Worm (Caenorhabditis elegans) whole organism, L1 larva: ENCODE data around the gene F11C7.2.

Experiments
- C34B4.2 ChIP-seq: sonication (generic microtip); optimal IDR thresholded peaks from 2 replicates; lab custom pipeline; 2017; ENCODE audit warnings: mild to moderate bottlenecking, missing genetic modification characterization, missing compliant biosample characterization
- aha-1 ChIP-seq: fragments of 150-350 bp; optimal IDR thresholded peaks from 2 replicates; lab custom pipeline; 2014; ENCODE audit warnings: missing biosample characterization, missing genetic modification characterization
- aly-2 ChIP-seq: fragments of 150-350 bp; optimal IDR thresholded peaks from 2 replicates; lab custom pipeline; 2014; ENCODE audit warnings: missing biosample characterization, missing genetic modification characterization
- blmp-1 ChIP-seq: fragments of 150-350 bp; optimal IDR thresholded peaks from 2 replicates; lab custom pipeline; 2014; ENCODE audit warnings: missing biosample characterization, missing genetic modification characterization
- ceh-90 ChIP-seq: sonication (generic microtip); optimal IDR thresholded peaks from 2 replicates; lab custom pipeline; 2016; ENCODE audit warnings: missing genetic modification characterization, missing compliant biosample characterization
- ces-1 ChIP-seq: fragments of 150-350 bp; optimal IDR thresholded peaks from 2 replicates; lab custom pipeline; 2014; ENCODE audit warnings: missing biosample characterization, missing genetic modification reagents, missing genetic modification characterization
- dpl-1 ChIP-seq, 3 experiments: fragments of 150-350 bp in 2 of 3; sonication (generic microtip) in 1 of 3; optimal IDR thresholded peaks; 2 replicates each; lab custom pipeline; 2014 to 2017; ENCODE audit warnings: missing biosample characterization in 3 of 3, missing genetic modification characterization in 3 of 3, missing genetic modification reagents in 3 of 3
- dsc-1 ChIP-seq: sonication (generic microtip); optimal IDR thresholded peaks from 2 replicates; lab custom pipeline; 2016; ENCODE audit warnings: mild to moderate bottlenecking, missing genetic modification characterization, missing compliant biosample characterization
- efl-3 ChIP-seq: fragments of 200-800 bp; sonication (Bioruptor generic); optimal IDR thresholded peaks from 2 replicates; lab custom pipeline; 2018; ENCODE audit warnings: mild to moderate bottlenecking, missing genetic modification characterization, missing compliant biosample characterization
- egl-13 ChIP-seq: sonication (generic microtip); optimal IDR thresholded peaks from 2 replicates; lab custom pipeline; 2016; ENCODE audit warnings: missing genotype, missing genetic modification reagents, missing genetic modification characterization, missing compliant biosample characterization
- elt-2 ChIP-seq: sonication (generic microtip); optimal IDR thresholded peaks from 2 replicates; lab custom pipeline; 2016; ENCODE audit warnings: missing genetic modification characterization, mild to moderate bottlenecking, inconsistent platforms, missing compliant biosample characterization, missing genetic modification reagents
- elt-3 ChIP-seq, 6 experiments: fragments of 150-350 bp in 1 of 6; sonication (generic microtip); optimal IDR thresholded peaks; 2 replicates each; lab custom pipeline; 2017 to 2018; ENCODE audit warnings: missing biosample characterization in 6 of 6, missing genetic modification characterization in 6 of 6, inconsistent platforms in 1 of 6
- fkh-10 ChIP-seq: sonication (generic microtip); optimal IDR thresholded peaks from 2 replicates; lab custom pipeline; 2017; ENCODE audit warnings: missing biosample characterization, missing genetic modification reagents, missing genetic modification characterization
- grh-1 ChIP-seq: fragments of 200-800 bp; sonication (Bioruptor generic); IDR thresholded peaks from 2 replicates; pipeline ENCODE4 v1.3.6; 2022; ENCODE audit warnings: missing genetic modification reagents, missing genetic modification characterization, missing compliant biosample characterization
- irx-1 ChIP-seq: sonication (generic microtip); optimal IDR thresholded peaks from 2 replicates; lab custom pipeline; 2016; ENCODE audit warnings: missing genetic modification characterization, missing compliant biosample characterization
- isw-1 ChIP-seq: fragments of 200-800 bp; sonication (Bioruptor generic); IDR thresholded peaks from 2 replicates; pipeline ENCODE4 v1.3.6; 2022; ENCODE audit warnings: missing genetic modification characterization, missing compliant biosample characterization
- lin-13 ChIP-seq: fragments of 150-350 bp; optimal IDR thresholded peaks from 2 replicates; lab custom pipeline; 2014; ENCODE audit warnings: missing biosample characterization, missing genetic modification reagents, missing genetic modification characterization
- lin-14 ChIP-seq: fragments of 200-800 bp; sonication (Bioruptor generic); optimal IDR thresholded peaks from 2 replicates; lab custom pipeline; 2018; ENCODE audit warnings: mild to moderate bottlenecking, missing genetic modification characterization, moderate library complexity, missing compliant biosample characterization
- lin-35 ChIP-seq, 2 experiments: fragments of 150-350 bp; optimal IDR thresholded peaks; 2 replicates each; lab custom pipeline; 2014; ENCODE audit warnings: missing biosample characterization in 2 of 2, missing genetic modification characterization in 2 of 2, missing genetic modification reagents in 2 of 2
- lin-39 ChIP-seq: fragments of 150-350 bp; optimal IDR thresholded peaks from 2 replicates; lab custom pipeline; 2014; ENCODE audit warnings: missing biosample characterization, missing genetic modification reagents, missing genetic modification characterization
- lsy-2 ChIP-seq, 2 experiments: fragments of 150-350 bp; optimal IDR thresholded peaks; 2 replicates each; lab custom pipeline; 2014; ENCODE audit warnings: missing biosample characterization in 2 of 2, missing genetic modification characterization in 2 of 2
- mdl-1 ChIP-seq, 2 experiments: fragments of 150-350 bp; optimal IDR thresholded peaks; 2 replicates each; lab custom pipeline; 2014 to 2017; ENCODE audit warnings: missing biosample characterization in 2 of 2, missing genetic modification characterization in 2 of 2, inconsistent platforms in 1 of 2
- mep-1 ChIP-seq: fragments of 150-350 bp; optimal IDR thresholded peaks from 2 replicates; lab custom pipeline; 2014; ENCODE audit warnings: missing biosample characterization, missing genetic modification characterization
- nhr-19 ChIP-seq: fragments of 200-800 bp; sonication (Bioruptor generic); conservative IDR thresholded peaks from 2 replicates; pipeline ENCODE4 v1.3.6; 2022; ENCODE audit warnings: missing genetic modification characterization, missing compliant biosample characterization
- nhr-20 ChIP-seq: sonication (generic microtip); optimal IDR thresholded peaks from 2 replicates; lab custom pipeline; 2016; ENCODE audit warnings: mild to moderate bottlenecking, missing genetic modification characterization, missing compliant biosample characterization
- nhr-28 ChIP-seq: fragments of 150-350 bp; optimal IDR thresholded peaks from 2 replicates; lab custom pipeline; 2014; ENCODE audit warnings: missing biosample characterization, missing genetic modification characterization
- nhr-47 ChIP-seq: sonication (generic microtip); optimal IDR thresholded peaks from 2 replicates; lab custom pipeline; 2016; ENCODE audit warnings: mild to moderate bottlenecking, missing genetic modification characterization, moderate library complexity, missing compliant biosample characterization
- nhr-71 ChIP-seq: sonication (generic microtip); optimal IDR thresholded peaks from 2 replicates; lab custom pipeline; 2016; ENCODE audit warnings: mild to moderate bottlenecking, missing genetic modification characterization, moderate library complexity, missing compliant biosample characterization
- nhr-85 ChIP-seq: sonication (generic microtip); peaks from one replicate; lab custom pipeline; 2016; ENCODE audit warnings: missing genetic modification characterization, inconsistent platforms, missing compliant biosample characterization
- nhr-90 ChIP-seq: sonication (generic microtip); optimal IDR thresholded peaks from 2 replicates; lab custom pipeline; 2016; ENCODE audit warnings: mild to moderate bottlenecking, missing genetic modification characterization, missing compliant biosample characterization; ENCODE audit not compliant: poor library complexity
- pax-3 ChIP-seq: fragments of 200-800 bp; sonication (Bioruptor generic); optimal IDR thresholded peaks from 2 replicates; lab custom pipeline; 2018; ENCODE audit warnings: mild to moderate bottlenecking, missing genetic modification characterization, moderate library complexity, missing compliant biosample characterization
- skn-1 ChIP-seq: fragments of 150-350 bp; optimal IDR thresholded peaks from 2 replicates; lab custom pipeline; 2014; ENCODE audit warnings: missing biosample characterization, missing genetic modification characterization
- snu-23 ChIP-seq: sonication (generic microtip); optimal IDR thresholded peaks from 2 replicates; lab custom pipeline; 2016; ENCODE audit warnings: missing genetic modification characterization, missing compliant biosample characterization
- tbx-2 ChIP-seq: sonication (generic microtip); optimal IDR thresholded peaks from 2 replicates; lab custom pipeline; 2016; ENCODE audit warnings: missing genetic modification characterization, missing compliant biosample characterization
- tlp-1 ChIP-seq: fragments of 150-350 bp; optimal IDR thresholded peaks from 2 replicates; lab custom pipeline; 2014; ENCODE audit warnings: missing biosample characterization, missing genetic modification characterization
- unc-130 ChIP-seq: fragments of 150-350 bp; optimal IDR thresholded peaks from 2 replicates; lab custom pipeline; 2017; ENCODE audit warnings: missing biosample characterization, missing genetic modification characterization, inconsistent platforms
- unc-62 ChIP-seq: fragments of 150-350 bp; optimal IDR thresholded peaks from 2 replicates; lab custom pipeline; 2014; ENCODE audit warnings: missing biosample characterization, missing genetic modification reagents, missing genetic modification characterization
- unc-86 ChIP-seq: sonication (generic microtip); optimal IDR thresholded peaks from 2 replicates; lab custom pipeline; 2016; ENCODE audit warnings: missing genetic modification characterization, missing compliant biosample characterization
- xbp-1 ChIP-seq: sonication (generic microtip); optimal IDR thresholded peaks from 2 replicates; lab custom pipeline; 2016; ENCODE audit warnings: missing genetic modification characterization, missing compliant biosample characterization
- zip-4 ChIP-seq: fragments of 200-800 bp; sonication (Bioruptor generic); optimal IDR thresholded peaks from 2 replicates; lab custom pipeline; 2018; ENCODE audit warnings: mild to moderate bottlenecking, missing genetic modification characterization, moderate library complexity, missing compliant biosample characterization
- ztf-11 ChIP-seq, 2 experiments: sonication (generic microtip); optimal IDR thresholded peaks; 2 replicates each; lab custom pipeline; 2016 to 2017; ENCODE audit warnings: missing genetic modification characterization in 2 of 2, missing biosample characterization in 1 of 2, missing compliant biosample characterization in 1 of 2

F11C7.2 gene

ce11 chrX:17424595-17424913 lies 27.9 kb downstream of the F11C7.2 start:
- no peak for TF ChIP-seq zip-4
- TF ChIP-seq skn-1: no peak
- no peak for TF ChIP-seq efl-3 (GFP tag; lab: Kevin White, UChicago)
- no peak for TF ChIP-seq nhr-28 (tag; lab: Kevin White, UChicago)

ce11 chrX:17426712-17427111 lies 30.1 kb downstream of the F11C7.2 start:
- TF ChIP-seq lsy-2 (tag; optimal IDR thresholded peaks at IDR 0.05; lab: Kevin White, UChicago) (peak in 1 of 2 experiments; percentile 44), nhr-90 (tag; lab: Kevin White, UChicago) (peak; percentile 14), aly-2 (tag; lab: Kevin White, UChicago) (no peak), lin-35 (GFP tag; optimal IDR thresholded peaks at IDR 0.05; lab: Kevin White, UChicago) (peak in 1 of 2 experiments; percentile 22), nhr-71 (tag; lab: Kevin White, UChicago) (peak; percentile 50), snu-23 (GFP tag; lab: Kevin White, UChicago) (peak; percentile 18), nhr-20 (peak; percentile 80), grh-1 (GFP tag; lab: Robert Waterston, UW) (peak; percentile 63), lin-14 (GFP tag; lab: Kevin White, UChicago) (peak; percentile 22), irx-1 (tag; lab: Kevin White, UChicago) (no peak), xbp-1 (tag; lab: Kevin White, UChicago) (no peak), nhr-85 (tag; lab: Kevin White, UChicago) (peak; percentile 94), nhr-19 (peak; percentile 9; the same call in 1 of the 2 replicates), elt-3 (tag; optimal IDR thresholded peaks at IDR 0.05; lab: Kevin White, UChicago) (peak in 1 of 6 experiments; percentile 11), lin-39 (tag; lab: Kevin White, UChicago) (no peak)

- TF ChIP-seq xbp-1 (tag; lab: Kevin White, UChicago) (no peak), snu-23 (GFP tag; lab: Kevin White, UChicago) (peak; percentile 72), pax-3 (tag; lab: Kevin White, UChicago) (no peak), lin-14 (GFP tag; lab: Kevin White, UChicago) (peak; percentile 81), ztf-11 (tag; optimal IDR thresholded peaks at IDR 0.05; lab: Kevin White, UChicago) (no peak), dsc-1 (no peak), irx-1 (tag; lab: Kevin White, UChicago) (peak; percentile 67), isw-1 (GFP tag; lab: Robert Waterston, UW) (no peak), efl-3 (GFP tag; lab: Kevin White, UChicago) (peak; percentile 10), lin-13 (GFP tag; lab: Kevin White, UChicago) (peak; percentile 40), lsy-2 (tag; optimal IDR thresholded peaks at IDR 0.05; lab: Kevin White, UChicago) (peak; percentile 70 to 93), mep-1 (tag; lab: Kevin White, UChicago) (peak; percentile 47), nhr-90 (tag; lab: Kevin White, UChicago) (peak; percentile 68), nhr-47 (tag; lab: Kevin White, UChicago) (peak; percentile 45), unc-130 (tag; lab: Kevin White, UChicago) (peak; percentile 25), fkh-10 (GFP tag; lab: Kevin White, UChicago) (no peak), lin-35 (GFP tag; optimal IDR thresholded peaks at IDR 0.05; lab: Kevin White, UChicago) (peak in 1 of 2 experiments; percentile 41), nhr-71 (tag; lab: Kevin White, UChicago) (peak; percentile 77), C34B4.2 (tag; lab: Kevin White, UChicago) (no peak), unc-62 (GFP tag; lab: Kevin White, UChicago) (no peak), ceh-90 (tag; lab: Kevin White, UChicago) (no peak), elt-2 (tag; lab: Kevin White, UChicago) (no peak), aha-1 (tag; lab: Kevin White, UChicago) (no peak), egl-13 (tag; lab: Kevin White, UChicago) (no peak), mdl-1 (tag; optimal IDR thresholded peaks at IDR 0.05; lab: Kevin White, UChicago) (peak in 1 of 2 experiments; percentile 65), elt-3 (tag; optimal IDR thresholded peaks at IDR 0.05; lab: Kevin White, UChicago) (peak in 3 of 6 experiments; percentile 26 to 93 (median 59)), tlp-1 (tag; lab: Kevin White, UChicago) (no peak), ces-1 (GFP tag; lab: Kevin White, UChicago) (no peak), blmp-1 (tag; lab: Kevin White, UChicago) (peak; percentile 91), nhr-85 (tag; lab: Kevin White, UChicago) (peak; percentile 96), grh-1 (GFP tag; lab: Robert Waterston, UW) (peak; percentile 46; the same call in 1 of the 2 replicates), tbx-2 (tag; lab: Kevin White, UChicago) (peak; percentile 48), dpl-1 (GFP tag; optimal IDR thresholded peaks at IDR 0.05; lab: Kevin White, UChicago) (no peak), unc-86 (tag; lab: Kevin White, UChicago) (no peak), nhr-19 (peak; percentile 48), nhr-20 (peak; percentile 87)
- TF ChIP-seq, all 84 proteins: peak for 20
Observed at ce11 chrX:17427778-17428177, 31.2 kb downstream of the F11C7.2 start.
